Worm (Caenorhabditis elegans) whole organism, late embryonic: Measurements from ENCODE around the gene B0563.1.
A peak's percentile ranks its signal among the peaks of the same experiment; 100 is the strongest.

Source experiments
- K02D7.2 ChIP-seq: sonication (generic microtip); optimal IDR thresholded peaks from 2 replicates; lab custom pipeline; 2017; ENCODE audit warnings: mild to moderate bottlenecking, missing genetic modification characterization, missing compliant biosample characterization
- ama-1 ChIP-seq: fragments of 150-350 bp; optimal IDR thresholded peaks from 2 replicates; lab custom pipeline; 2014
- ceh-2 ChIP-seq: sonication (generic microtip); optimal IDR thresholded peaks from 2 replicates; lab custom pipeline; 2016; ENCODE audit warnings: missing genotype, missing genetic modification characterization, missing compliant biosample characterization
- ceh-22 ChIP-seq: sonication (generic microtip); optimal IDR thresholded peaks from 2 replicates; lab custom pipeline; 2017; ENCODE audit warnings: missing biosample characterization, missing genetic modification characterization
- ceh-24 ChIP-seq: sonication (generic microtip); optimal IDR thresholded peaks from 2 replicates; lab custom pipeline; 2016; ENCODE audit warnings: mild to moderate bottlenecking, missing genetic modification characterization, missing compliant biosample characterization
- ceh-6 ChIP-seq: fragments of 200-800 bp; sonication (Bioruptor generic); optimal IDR thresholded peaks from 2 replicates; lab custom pipeline; 2018; ENCODE audit warnings: mild to moderate bottlenecking, missing genetic modification characterization, missing compliant biosample characterization
- che-1 ChIP-seq: sonication (generic microtip); optimal IDR thresholded peaks from 2 replicates; lab custom pipeline; 2016; ENCODE audit warnings: mild to moderate bottlenecking, missing genetic modification characterization, missing compliant biosample characterization
- dmd-4 ChIP-seq: sonication (generic microtip); optimal IDR thresholded peaks from 2 replicates; lab custom pipeline; 2016; ENCODE audit warnings: borderline replicate concordance, missing genetic modification characterization, missing compliant biosample characterization
- fkh-10 ChIP-seq: fragments of 150-350 bp; optimal IDR thresholded peaks from 2 replicates; lab custom pipeline; 2014; ENCODE audit warnings: missing biosample characterization, missing genetic modification reagents, missing genetic modification characterization
- hlh-6 ChIP-seq: sonication (generic microtip); optimal IDR thresholded peaks from 2 replicates; lab custom pipeline; 2016; ENCODE audit warnings: missing genotype, missing genetic modification characterization, missing compliant biosample characterization
- pax-1 ChIP-seq: fragments of 150-350 bp; optimal IDR thresholded peaks from 2 replicates; lab custom pipeline; 2014; ENCODE audit warnings: missing biosample characterization, missing genetic modification characterization
- pha-4 ChIP-seq: fragments of 150-350 bp; optimal IDR thresholded peaks from 2 replicates; lab custom pipeline; 2018; ENCODE audit warnings: missing biosample characterization, missing genetic modification reagents, missing genetic modification characterization
- unc-3 ChIP-seq, 2 experiments: fragments of 200-800 bp in 1 of 2; sonication (Bioruptor generic) in 1 of 2; sonication (generic microtip) in 1 of 2; conservative IDR thresholded peaks in 1 of 2; optimal IDR thresholded peaks in 1 of 2; 2 replicates each; pipeline versions ENCODE4 v1.3.6 to Lab custom; 2016 to 2022; ENCODE audit warnings: missing compliant biosample characterization in 2 of 2, missing genetic modification characterization in 2 of 2, missing genetic modification reagents in 1 of 2
- unc-42 ChIP-seq: sonication (generic microtip); optimal IDR thresholded peaks from 2 replicates; lab custom pipeline; 2016; ENCODE audit warnings: missing genotype, missing genetic modification characterization, missing compliant biosample characterization

ce11 chrX:9161253-9161904 is 10.0 kb upstream of the B0563.1 start:
- TF ChIP-seq ceh-22 (no peak), che-1 (tag; lab: Kevin White, UChicago) (no peak), K02D7.2 (tag; lab: Kevin White, UChicago) (no peak), pha-4 (tag; lab: Kevin White, UChicago) (no peak), dmd-4 (no peak), fkh-10 (GFP tag; lab: Kevin White, UChicago) (no peak), ceh-6 (GFP tag; lab: Kevin White, UChicago) (no peak), pax-1 (no peak), ceh-2 (tag; lab: Kevin White, UChicago) (no peak), unc-3 (GFP tag; conservative IDR thresholded peaks at IDR 0.05; lab: Robert Waterston, UW) (no peak), unc-3 (tag; optimal IDR thresholded peaks at IDR 0.05; lab: Kevin White, UChicago) (no peak), unc-42 (tag; lab: Kevin White, UChicago) (peak; percentile 87), ama-1 (lab: Kevin White, UChicago) (no peak), ceh-24 (tag; lab: Kevin White, UChicago) (no peak), hlh-6 (tag; lab: Kevin White, UChicago) (no peak)
